Worm (Caenorhabditis elegans) whole organism, mixed stage, embryonic: ENCODE results near the gene nprl-2.
"Not testable (repeated sequence)": the region's sequence is repeated elsewhere in the genome, so short reads cannot be mapped to it uniquely, and the experiment has no call there.

Experiments used
- nhr-28 ChIP-seq: fragments of 150-350 bp; optimal IDR thresholded peaks from 2 replicates; lab custom pipeline; 2014; ENCODE audit warnings: missing biosample characterization, missing genetic modification characterization
- pha-4 ChIP-seq: fragments of 150-350 bp; optimal IDR thresholded peaks from 2 replicates; lab custom pipeline; 2018; ENCODE audit warnings: missing biosample characterization, missing genetic modification reagents, missing genetic modification characterization
- sem-2 ChIP-seq: fragments of 200-800 bp; sonication (Bioruptor generic); optimal IDR thresholded peaks from 2 replicates; lab custom pipeline; 2018; ENCODE audit warnings: mild to moderate bottlenecking, missing genetic modification characterization, missing compliant biosample characterization
- unc-39 ChIP-seq: fragments of 150-350 bp; optimal IDR thresholded peaks from 2 replicates; lab custom pipeline; 2014; ENCODE audit warnings: missing biosample characterization, missing genetic modification characterization
- zip-8 ChIP-seq: fragments of 150-350 bp; optimal IDR thresholded peaks from 2 replicates; lab custom pipeline; 2014; ENCODE audit warnings: missing biosample characterization, missing genetic modification characterization

DNA sequence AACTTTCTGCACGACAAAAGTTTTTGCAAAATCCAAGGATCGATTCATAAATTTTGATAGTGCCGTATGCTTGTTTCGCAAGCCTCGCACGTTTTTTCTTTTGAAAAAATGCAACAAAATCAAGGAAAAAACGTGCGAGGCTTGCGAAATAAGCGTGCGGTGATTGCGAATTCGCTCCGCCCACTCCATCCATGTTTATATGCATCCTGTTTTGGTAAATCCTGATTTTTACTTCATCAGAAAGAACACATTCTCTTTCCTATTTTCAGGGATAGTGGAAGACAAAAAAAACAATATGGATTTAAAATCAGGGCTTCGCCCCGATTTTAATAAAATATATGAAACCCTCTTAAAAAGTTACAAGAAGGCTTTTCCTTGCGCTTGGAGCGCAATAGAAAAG, 7.2 kb downstream of the nprl-2 start, which contains the start of gene F32E10.9:
- not testable (repeated sequence) for TF ChIP-seq nhr-28 (tag; lab: Kevin White, UChicago); zip-8; sem-2 (GFP tag; lab: Kevin White, UChicago); unc-39 (tag; lab: Kevin White, UChicago); pha-4 (tag; lab: Kevin White, UChicago)
